Worm (Caenorhabditis elegans): Measurements from ENCODE around the gene dhhc-6.

dhhc-6 gene

DNA sequence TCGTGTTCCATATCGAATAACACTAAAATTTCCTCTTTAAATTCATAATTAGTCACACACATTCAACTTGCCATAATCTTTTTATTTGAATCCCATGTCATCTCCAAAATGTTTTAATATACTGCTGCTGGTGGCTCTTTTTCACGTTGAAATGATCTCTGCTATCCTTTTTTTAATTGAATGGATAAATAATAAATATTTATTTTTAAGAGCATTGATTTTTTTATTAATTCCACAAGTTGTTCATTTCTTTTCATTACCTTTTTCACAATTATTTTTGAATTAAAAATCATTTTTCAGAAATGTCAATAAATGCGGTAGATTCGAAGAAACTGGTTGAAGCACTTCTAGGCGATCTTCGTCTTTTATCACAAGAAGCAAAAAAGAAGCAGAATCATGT, 28.3 kb upstream of the dhhc-6 start, which contains the start of gene mon-2:
mon-2 (plus strand) TSS at position 301 of the 400 bp plus-strand sequence.
- no peak for TF ChIP-seq snpc-4 (tag; optimal IDR thresholded peaks at IDR 0.05)

DNA sequence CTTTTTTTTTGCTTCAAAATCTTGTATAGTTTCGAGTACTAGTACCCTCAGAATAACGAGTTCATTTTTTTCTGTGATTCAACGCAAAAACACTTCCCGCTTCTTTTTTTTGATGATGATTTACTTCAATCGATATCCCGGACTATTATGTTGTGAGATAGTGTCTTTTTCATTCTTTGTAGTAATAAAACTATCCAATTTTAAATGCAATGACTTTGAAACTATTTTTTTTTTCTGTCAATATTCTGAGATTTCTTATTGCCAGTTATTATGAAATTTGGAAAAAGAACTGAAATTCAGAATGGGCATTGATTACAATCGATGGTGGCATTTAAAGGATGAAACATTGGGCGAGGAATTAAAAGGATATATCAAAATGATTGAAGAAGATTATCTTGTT, 19.2 kb upstream of the dhhc-6 start, which contains the start of gene M18.3:
M18.3 (plus strand) TSS at position 301 of the 400 bp plus-strand sequence.
- TF ChIP-seq nhr-12 (tag; optimal IDR thresholded peaks at IDR 0.05) (no peak), egl-27 (tag; optimal IDR thresholded peaks at IDR 0.05) (no peak), ceh-9 (tag; optimal IDR thresholded peaks at IDR 0.05) (no peak), snpc-4 (tag; optimal IDR thresholded peaks at IDR 0.05) (no peak), pqm-1 (tag; optimal IDR thresholded peaks at IDR 0.05) (no peak), ztf-11 (tag; optimal IDR thresholded peaks at IDR 0.05) (no peak), aly-2 (tag; optimal IDR thresholded peaks at IDR 0.05) (no peak)

DNA sequence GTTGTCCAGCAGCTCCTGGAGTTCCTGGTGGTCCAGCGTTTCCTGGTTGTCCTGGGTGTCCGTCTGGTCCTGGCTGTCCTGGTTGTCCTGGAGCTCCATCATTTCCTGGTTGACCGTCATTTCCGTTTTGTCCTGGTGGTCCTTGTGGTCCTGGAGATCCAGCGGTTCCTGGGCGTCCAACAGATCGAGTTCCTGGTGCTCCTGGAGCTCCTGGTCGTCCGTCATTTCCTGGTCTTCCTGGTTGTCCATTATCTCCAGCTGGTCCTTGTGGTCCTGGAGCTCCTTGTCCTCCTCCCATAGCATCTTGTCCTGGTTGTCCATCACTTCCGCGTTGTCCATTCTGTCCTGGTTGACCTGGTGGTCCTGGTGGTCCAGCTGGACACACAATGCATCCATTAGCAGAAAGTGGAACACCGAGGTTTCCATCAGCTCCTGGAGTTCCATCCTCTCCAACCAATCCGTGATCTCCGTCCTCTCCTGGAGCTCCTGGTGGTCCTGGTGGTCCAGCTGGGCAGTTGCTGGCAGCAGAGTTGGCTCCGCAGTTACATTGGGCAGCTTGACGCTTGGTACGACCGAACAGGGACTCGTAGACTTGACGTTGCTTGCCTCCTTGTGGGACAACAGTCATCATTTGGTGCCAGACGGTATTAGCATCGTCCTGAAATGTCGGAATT, 15.6 kb upstream of the dhhc-6 start:
- TF ChIP-seq lsy-12 (tag; optimal IDR thresholded peaks at IDR 0.05) (no peak), ztf-11 (tag; optimal IDR thresholded peaks at IDR 0.05) (no peak), eor-1 (tag; optimal IDR thresholded peaks at IDR 0.05) (no peak)

DNA sequence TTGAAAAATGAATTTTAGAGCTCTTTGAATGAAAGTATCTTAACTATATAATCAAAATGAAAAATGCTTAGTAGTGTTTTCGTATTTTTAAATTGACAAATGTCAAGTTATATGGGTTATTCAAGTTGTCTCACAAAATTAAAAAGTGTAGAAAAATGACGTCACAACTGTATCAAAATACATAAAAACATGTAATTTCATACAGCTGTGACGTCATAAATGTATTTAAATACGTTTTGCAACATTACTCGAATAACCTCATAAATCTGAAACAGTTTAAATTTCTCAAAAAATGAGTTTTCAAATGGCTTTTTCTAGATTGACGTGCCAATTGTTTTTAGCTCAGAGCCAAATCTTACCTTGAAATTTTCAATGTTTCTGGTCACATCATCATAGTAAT, 15.0 kb upstream of the dhhc-6 start:
- no peak for TF ChIP-seq egl-27 (tag; optimal IDR thresholded peaks at IDR 0.05)
- TF ChIP-seq ceh-9 (tag; optimal IDR thresholded peaks at IDR 0.05) = no peak
- no peak for TF ChIP-seq nfya-1 (tag; optimal IDR thresholded peaks at IDR 0.05; ENCODE audit: insufficient read depth)
- no peak for TF ChIP-seq nhr-28 (tag; optimal IDR thresholded peaks at IDR 0.05)
- no peak for TF ChIP-seq sea-2 (GFP tag; optimal IDR thresholded peaks at IDR 0.05)
- no peak for TF ChIP-seq elt-2 (tag; optimal IDR thresholded peaks at IDR 0.05)
- no peak for TF ChIP-seq ztf-4 (tag; optimal IDR thresholded peaks at IDR 0.05)
- TF ChIP-seq R02D3.7 (tag; optimal IDR thresholded peaks at IDR 0.05) = no peak
- no peak for TF ChIP-seq pqm-1 (tag; optimal IDR thresholded peaks at IDR 0.05)
- TF ChIP-seq mdl-1 (tag; optimal IDR thresholded peaks at IDR 0.05) = no peak
- TF ChIP-seq nhr-25 (tag; optimal IDR thresholded peaks at IDR 0.05) = no peak
- no peak for TF ChIP-seq nhr-43 (tag; optimal IDR thresholded peaks at IDR 0.05; ENCODE audit: poor library complexity, severe bottlenecking)
- no peak for TF ChIP-seq pha-4 (tag; optimal IDR thresholded peaks at IDR 0.05)
- TF ChIP-seq mml-1 (tag; optimal IDR thresholded peaks at IDR 0.05) = no peak

DNA sequence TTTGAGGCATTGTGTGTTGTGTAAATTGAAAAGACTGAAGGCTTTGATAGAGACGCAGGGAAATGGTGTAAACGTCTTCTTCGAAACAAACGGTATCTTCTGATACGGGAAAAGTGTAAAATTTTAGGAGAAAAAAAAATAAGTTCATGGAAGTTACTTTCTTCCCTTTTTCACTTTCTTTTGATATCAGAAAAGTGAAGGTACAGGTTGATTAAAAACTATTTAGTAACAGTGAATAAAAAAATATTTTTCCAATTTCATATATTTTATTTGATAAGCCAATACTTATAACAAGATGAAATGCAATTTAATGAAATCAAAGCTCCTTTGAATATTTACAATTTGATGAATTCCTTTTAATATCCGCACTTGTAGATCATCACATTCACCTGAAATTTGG, 14.4 kb upstream of the dhhc-6 start, which contains the start of gene col-129:
col-129 (minus strand) TSS at position 101 of the 400 bp plus-strand sequence.
- TF ChIP-seq nhr-11 (tag; optimal IDR thresholded peaks at IDR 0.05) (no peak), pha-4 (tag; optimal IDR thresholded peaks at IDR 0.05) (no peak), fkh-2 (tag; optimal IDR thresholded peaks at IDR 0.05) (no peak), snpc-4 (tag; optimal IDR thresholded peaks at IDR 0.05) (no peak), lin-39 (tag; optimal IDR thresholded peaks at IDR 0.05) (no peak), unc-62 (GFP tag; optimal IDR thresholded peaks at IDR 0.05) (no peak), nhr-25 (tag; optimal IDR thresholded peaks at IDR 0.05) (no peak), daf-12 (tag; optimal IDR thresholded peaks at IDR 0.05) (no peak), nhr-77 (tag; optimal IDR thresholded peaks at IDR 0.05) (no peak), fos-1 (tag; optimal IDR thresholded peaks at IDR 0.05) (no peak), elt-1 (tag; optimal IDR thresholded peaks at IDR 0.05) (no peak), lin-15B (tag; optimal IDR thresholded peaks at IDR 0.05) (no peak), hmg-11 (tag; optimal IDR thresholded peaks at IDR 0.05) (no peak), aly-2 (tag; optimal IDR thresholded peaks at IDR 0.05) (no peak), ceh-28 (tag; optimal IDR thresholded peaks at IDR 0.05) (no peak), mdl-1 (tag; optimal IDR thresholded peaks at IDR 0.05) (no peak), nhr-12 (tag; optimal IDR thresholded peaks at IDR 0.05) (no peak)

DNA sequence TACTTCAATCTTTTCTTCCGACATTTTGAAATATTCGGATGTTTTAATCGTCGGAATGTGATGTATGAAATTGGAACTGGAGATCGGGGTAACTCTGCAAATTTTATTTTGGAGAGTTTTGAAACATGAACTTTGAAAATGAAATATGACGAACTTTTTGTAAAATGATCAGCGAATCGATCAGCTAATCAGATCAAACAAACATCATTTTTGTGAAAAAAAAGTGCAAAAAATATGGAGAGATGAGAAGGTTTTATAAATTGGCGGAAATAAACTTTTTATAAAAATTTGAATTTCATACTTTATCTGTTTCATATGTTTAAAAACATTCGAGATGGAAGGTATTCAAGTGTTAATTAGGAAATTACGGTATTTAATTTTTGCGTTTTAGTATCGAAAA, 13.3 kb upstream of the dhhc-6 start, which contains the start of gene dlc-2:
dlc-2 (minus strand) TSS at position 101 of the 400 bp plus-strand sequence.
- no peak for TF ChIP-seq nhr-11 (tag; optimal IDR thresholded peaks at IDR 0.05)

Measured in whole organism, L3 larva.